Worm (Caenorhabditis elegans): ENCODE measurements around the gene Y43C5B.2.

DNA sequence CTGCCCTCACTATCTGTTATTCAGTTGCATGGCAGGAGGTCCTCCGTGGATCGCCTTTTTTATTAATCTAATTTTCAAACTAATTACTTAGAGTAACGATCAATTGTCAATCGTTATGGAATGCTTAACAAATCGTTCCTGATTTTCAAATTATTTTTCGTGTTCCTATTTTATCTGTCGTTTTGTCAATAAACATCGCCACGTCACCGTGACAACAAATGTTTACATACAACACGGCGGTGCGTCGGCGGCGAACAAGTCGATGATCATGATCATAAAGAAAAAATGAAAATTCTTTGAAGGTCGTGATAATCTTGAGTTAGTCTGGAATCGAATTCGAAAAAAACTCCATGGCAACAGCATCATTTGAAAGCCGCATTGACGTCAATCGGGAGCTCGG, 6.7 kb downstream of the Y43C5B.2 start:
- TF ChIP-seq elt-1 (tag; optimal IDR thresholded peaks at IDR 0.05) (no peak), egl-27 (tag; optimal IDR thresholded peaks at IDR 0.05) (no peak), snpc-4 (tag; optimal IDR thresholded peaks at IDR 0.05) (no peak), unc-62 (GFP tag; optimal IDR thresholded peaks at IDR 0.05) (no peak), aly-2 (tag; optimal IDR thresholded peaks at IDR 0.05) (no peak)

Measured in whole organism, L3 larva.